Worm (Caenorhabditis elegans) whole organism, L2 larva: ENCODE data around the gene irld-17.

ENCODE experiments used
- R02D3.7 ChIP-seq: fragments of 150-350 bp; optimal IDR thresholded peaks from 2 replicates; lab custom pipeline; 2014; ENCODE audit warnings: missing biosample characterization, missing genetic modification characterization
- Y55F3AM.14 ChIP-seq: fragments of 200-800 bp; sonication (Bioruptor generic); optimal IDR thresholded peaks from 2 replicates; lab custom pipeline; 2018; ENCODE audit warnings: mild to moderate bottlenecking, missing genetic modification characterization, missing compliant biosample characterization
- alr-1 ChIP-seq: fragments of 150-350 bp; optimal IDR thresholded peaks from 2 replicates; lab custom pipeline; 2014; ENCODE audit warnings: missing biosample characterization, missing genetic modification characterization
- ama-1 ChIP-seq: fragments of 150-350 bp; optimal IDR thresholded peaks from 2 replicates; lab custom pipeline; 2018; ENCODE audit warnings: inconsistent platforms
- blmp-1 ChIP-seq: sonication (generic microtip); optimal IDR thresholded peaks from 2 replicates; lab custom pipeline; 2017; ENCODE audit warnings: missing genetic modification characterization, mild to moderate bottlenecking, missing compliant biosample characterization, antibody characterized with exemption, moderate library complexity; ENCODE audit not compliant: insufficient read depth
- ceh-16 ChIP-seq: fragments of 150-350 bp; optimal IDR thresholded peaks from 2 replicates; lab custom pipeline; 2014; ENCODE audit warnings: missing biosample characterization, missing genetic modification characterization
- ceh-82 ChIP-seq: fragments of 150-350 bp; optimal IDR thresholded peaks from 2 replicates; lab custom pipeline; 2014; ENCODE audit warnings: missing biosample characterization, missing genetic modification characterization
- crh-2 ChIP-seq: sonication (generic microtip); optimal IDR thresholded peaks from 2 replicates; lab custom pipeline; 2017; ENCODE audit warnings: missing biosample characterization, missing genetic modification characterization
- dmd-4 ChIP-seq: sonication (generic microtip); optimal IDR thresholded peaks from 2 replicates; lab custom pipeline; 2017; ENCODE audit warnings: missing biosample characterization, missing genetic modification characterization
- egl-27 ChIP-seq: sonication (generic microtip); optimal IDR thresholded peaks from 3 replicates; lab custom pipeline; 2017; ENCODE audit warnings: missing biosample characterization, missing genetic modification reagents, missing genetic modification characterization
- elt-1 ChIP-seq: fragments of 150-350 bp; optimal IDR thresholded peaks from 2 replicates; lab custom pipeline; 2014; ENCODE audit warnings: missing biosample characterization, missing genetic modification characterization
- elt-3 ChIP-seq: sonication (generic microtip); optimal IDR thresholded peaks from 2 replicates; lab custom pipeline; 2017; ENCODE audit warnings: missing biosample characterization, missing genetic modification characterization
- fos-1 ChIP-seq: fragments of 150-350 bp; optimal IDR thresholded peaks from 2 replicates; lab custom pipeline; 2014; ENCODE audit warnings: missing biosample characterization, missing genetic modification characterization
- gmeb-1 ChIP-seq: fragments of 150-350 bp; optimal IDR thresholded peaks from 2 replicates; lab custom pipeline; 2014; ENCODE audit warnings: missing biosample characterization, missing genetic modification characterization
- lin-11 ChIP-seq: fragments of 150-350 bp; sonication (generic microtip); optimal IDR thresholded peaks from 2 replicates; lab custom pipeline; 2014; ENCODE audit warnings: missing biosample characterization, missing genetic modification characterization, inconsistent platforms, mixed read lengths
- lin-13 ChIP-seq: fragments of 150-350 bp; optimal IDR thresholded peaks from 2 replicates; lab custom pipeline; 2014; ENCODE audit warnings: missing biosample characterization, missing genetic modification reagents, missing genetic modification characterization
- lin-39 ChIP-seq: fragments of 150-350 bp; optimal IDR thresholded peaks from 2 replicates; lab custom pipeline; 2014; ENCODE audit warnings: missing biosample characterization, missing genetic modification reagents, missing genetic modification characterization
- lsy-2 ChIP-seq, 2 experiments: fragments of 150-350 bp in 1 of 2; sonication (generic microtip) in 1 of 2; optimal IDR thresholded peaks; 2 replicates each; lab custom pipeline; 2014 to 2017; ENCODE audit warnings: missing biosample characterization in 2 of 2, missing genetic modification characterization in 2 of 2
- mab-5 ChIP-seq: fragments of 150-350 bp; optimal IDR thresholded peaks from 2 replicates; lab custom pipeline; 2014; ENCODE audit warnings: missing biosample characterization, missing genetic modification characterization
- nhr-21 ChIP-seq: fragments of 150-350 bp; optimal IDR thresholded peaks from 2 replicates; lab custom pipeline; 2014; ENCODE audit warnings: missing biosample characterization, missing genetic modification characterization
- nhr-23 ChIP-seq: fragments of 150-350 bp; optimal IDR thresholded peaks from 2 replicates; lab custom pipeline; 2014; ENCODE audit warnings: missing biosample characterization, missing genetic modification reagents, missing genetic modification characterization
- nhr-237 ChIP-seq: fragments of 150-350 bp; optimal IDR thresholded peaks from 2 replicates; lab custom pipeline; 2014; ENCODE audit warnings: missing biosample characterization, missing genetic modification characterization
- nhr-25 ChIP-seq: fragments of 150-350 bp; sonication (generic microtip); optimal IDR thresholded peaks from 3 replicates; lab custom pipeline; 2014; ENCODE audit warnings: missing biosample characterization, missing genetic modification characterization
- sem-4 ChIP-seq: fragments of 150-350 bp; optimal IDR thresholded peaks from 2 replicates; lab custom pipeline; 2014; ENCODE audit warnings: missing biosample characterization, missing genetic modification reagents, missing genetic modification characterization
- sma-3 ChIP-seq: sonication (generic microtip); optimal IDR thresholded peaks from 2 replicates; lab custom pipeline; 2016; ENCODE audit warnings: missing genetic modification reagents, missing genetic modification characterization, missing compliant biosample characterization
- sma-9 ChIP-seq, 2 experiments: fragments of 150-350 bp in 1 of 2; sonication (generic microtip) in 1 of 2; optimal IDR thresholded peaks; 2 replicates each; lab custom pipeline; 2014 to 2016; ENCODE audit warnings: missing genetic modification characterization in 2 of 2, mild to moderate bottlenecking in 1 of 2, missing biosample characterization in 1 of 2, missing compliant biosample characterization in 1 of 2, missing genetic modification reagents in 1 of 2, moderate library complexity in 1 of 2
- unc-62 ChIP-seq: fragments of 150-350 bp; optimal IDR thresholded peaks from 2 replicates; lab custom pipeline; 2014; ENCODE audit warnings: missing biosample characterization, missing genetic modification reagents, missing genetic modification characterization
- zag-1 ChIP-seq: fragments of 150-350 bp; optimal IDR thresholded peaks from 2 replicates; lab custom pipeline; 2014; ENCODE audit warnings: missing biosample characterization, missing genetic modification characterization
- ztf-1 ChIP-seq: fragments of 200-800 bp; sonication (Bioruptor generic); conservative IDR thresholded peaks from 2 replicates; pipeline ENCODE4 v1.3.6; 2022; ENCODE audit warnings: missing genetic modification characterization, missing compliant biosample characterization
- ztf-11 ChIP-seq: sonication (generic microtip); optimal IDR thresholded peaks from 2 replicates; lab custom pipeline; 2017; ENCODE audit warnings: missing biosample characterization, missing genetic modification characterization

irld-17 gene

ce11 chrV:1680770-1681169 lies 49.0 kb downstream of the irld-17 start, which contains the start of gene srw-91:
TSS of gene srw-91 (minus strand) at chrV:1680870.
- TF ChIP-seq alr-1 (tag; lab: Kevin White, UChicago): no peak
- TF ChIP-seq ztf-1 (GFP tag; lab: Robert Waterston, UW): no peak
- TF ChIP-seq ztf-11 (tag; lab: Kevin White, UChicago): no peak
- TF ChIP-seq nhr-25 (tag; lab: Kevin White, UChicago): no peak
- no peak for TF ChIP-seq zag-1 (tag; lab: Kevin White, UChicago)
- TF ChIP-seq blmp-1 (tag; lab: Kevin White, UChicago): no peak
- no peak for TF ChIP-seq nhr-237 (tag; lab: Kevin White, UChicago)
- TF ChIP-seq sem-4 (tag; lab: Kevin White, UChicago): no peak
- TF ChIP-seq ceh-82 (tag; lab: Kevin White, UChicago): no peak
- TF ChIP-seq egl-27 (tag; lab: Kevin White, UChicago): no peak
- no peak for TF ChIP-seq elt-3 (tag; lab: Kevin White, UChicago)
- no peak for TF ChIP-seq gmeb-1
- TF ChIP-seq lin-39 (tag; lab: Kevin White, UChicago): no peak
- TF ChIP-seq elt-1 (tag; lab: Kevin White, UChicago): no peak
- TF ChIP-seq Y55F3AM.14 (GFP tag; lab: Kevin White, UChicago): no peak
- TF ChIP-seq crh-2: no peak

DNA sequence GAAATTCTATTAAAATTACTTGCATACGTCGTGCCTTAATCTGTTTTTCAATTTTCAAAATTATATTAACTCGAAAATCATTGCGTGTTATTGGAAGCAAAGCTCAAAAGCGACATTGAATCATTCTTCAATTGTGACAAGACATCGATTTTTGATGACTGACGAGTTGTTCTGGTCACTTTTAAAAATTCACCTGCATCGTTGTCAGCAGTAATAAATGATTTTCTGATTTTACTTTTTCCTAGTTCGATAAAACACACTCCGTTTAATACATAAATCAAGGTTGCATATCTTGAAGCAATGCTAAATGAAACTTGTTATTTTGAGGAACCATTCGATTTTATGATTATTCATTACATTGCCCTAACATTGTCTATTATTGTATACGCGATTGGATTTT lies 50.5 kb downstream of the irld-17 start, which contains the start of gene srh-3:
TSS of gene srh-3 (plus strand) at position 301 of the 400 bp plus-strand sequence.
- TF ChIP-seq lin-13 (no peak), crh-2 (no peak), lsy-2 (tag; optimal IDR thresholded peaks at IDR 0.05; lab: Kevin White, UChicago) (no peak), nhr-23 (tag; lab: Kevin White, UChicago) (no peak), sma-3 (GFP tag; lab: Kevin White, UChicago) (no peak), nhr-21 (tag; lab: Kevin White, UChicago) (no peak), unc-62 (GFP tag; lab: Kevin White, UChicago) (no peak), nhr-25 (tag; lab: Kevin White, UChicago) (no peak), gmeb-1 (no peak), sma-9 (GFP tag; optimal IDR thresholded peaks at IDR 0.05; lab: Kevin White, UChicago) (no peak), sma-9 (tag; optimal IDR thresholded peaks at IDR 0.05; lab: Kevin White, UChicago) (no peak), R02D3.7 (tag; lab: Kevin White, UChicago) (no peak), zag-1 (tag; lab: Kevin White, UChicago) (no peak), elt-1 (tag; lab: Kevin White, UChicago) (no peak), ama-1 (lab: Kevin White, UChicago) (no peak), ceh-16 (tag; lab: Kevin White, UChicago) (no peak), lin-11 (no peak), fos-1 (tag; lab: Kevin White, UChicago) (no peak), nhr-237 (tag; lab: Kevin White, UChicago) (no peak), mab-5 (no peak), sem-4 (tag; lab: Kevin White, UChicago) (no peak)

ce11 chrV:1685328-1685727 lies 53.5 kb downstream of the irld-17 start, which contains the start of gene srh-5:
TSS of gene srh-5 (plus strand) at chrV:1685628.
- TF ChIP-seq dmd-4 (tag; lab: Kevin White, UChicago) (no peak), egl-27 (tag; lab: Kevin White, UChicago) (no peak), ceh-16 (tag; lab: Kevin White, UChicago) (no peak), blmp-1 (tag; lab: Kevin White, UChicago) (no peak)
